Worm (Caenorhabditis elegans) whole organism, L4 larva: ENCODE measurements around the gene gly-13.

Experiments used
- D1046.2 ChIP-seq: fragments of 200-800 bp; sonication (Bioruptor generic); IDR thresholded peaks from 2 replicates; pipeline ENCODE4 v1.3.6; 2022; ENCODE audit warnings: missing genetic modification characterization, missing compliant biosample characterization
- F10B5.3 ChIP-seq: sonication (generic microtip); optimal IDR thresholded peaks from 2 replicates; lab custom pipeline; 2016; ENCODE audit warnings: mild to moderate bottlenecking, missing genetic modification characterization, missing compliant biosample characterization
- F37D6.2 ChIP-seq: sonication (generic microtip); optimal IDR thresholded peaks from 2 replicates; lab custom pipeline; 2016; ENCODE audit warnings: mild to moderate bottlenecking, missing genetic modification characterization, missing compliant biosample characterization
- Y48G9A.11 ChIP-seq: fragments of 200-800 bp; sonication (Bioruptor generic); IDR thresholded peaks from 2 replicates; pipeline ENCODE4 v1.3.6; 2022; ENCODE audit warnings: missing genetic modification reagents, missing genetic modification characterization, missing compliant biosample characterization
- Y5F2A.4 ChIP-seq: fragments of 200-800 bp; sonication (Bioruptor generic); optimal IDR thresholded peaks from 2 replicates; lab custom pipeline; 2018; ENCODE audit warnings: mild to moderate bottlenecking, missing genetic modification characterization, missing compliant biosample characterization
- Y75B8A.6 ChIP-seq: fragments of 200-800 bp; sonication (Bioruptor generic); IDR thresholded peaks from 2 replicates; pipeline ENCODE4 v1.3.6; 2022; ENCODE audit warnings: missing genetic modification reagents, missing genetic modification characterization, missing compliant biosample characterization
- ZK546.5 ChIP-seq, 2 experiments: sonication (generic microtip); optimal IDR thresholded peaks; 2 replicates each; lab custom pipeline; 2017; ENCODE audit warnings: missing biosample characterization in 2 of 2, missing genetic modification characterization in 2 of 2
- aha-1 ChIP-seq: fragments of 150-350 bp; peaks from one replicate; lab custom pipeline; 2014; ENCODE audit warnings: missing biosample characterization, missing genetic modification characterization
- ceh-20 ChIP-seq: fragments of 200-800 bp; sonication (Bioruptor generic); IDR thresholded peaks from 2 replicates; pipeline ENCODE4 v1.3.6; 2022; ENCODE audit warnings: missing genetic modification reagents, missing genetic modification characterization, missing compliant biosample characterization
- ceh-32 ChIP-seq: sonication (generic microtip); optimal IDR thresholded peaks from 2 replicates; lab custom pipeline; 2016; ENCODE audit warnings: mild to moderate bottlenecking, missing genetic modification characterization, missing compliant biosample characterization; ENCODE audit not compliant: poor library complexity
- ceh-62 ChIP-seq: sonication (generic microtip); optimal IDR thresholded peaks from 2 replicates; lab custom pipeline; 2017; ENCODE audit warnings: missing biosample characterization, missing genetic modification characterization
- daf-8 ChIP-seq: fragments of 200-800 bp; sonication (Bioruptor generic); IDR thresholded peaks from 2 replicates; pipeline ENCODE4 v1.3.6; 2022; ENCODE audit warnings: missing genetic modification characterization, missing compliant biosample characterization
- duxl-1 ChIP-seq: sonication (generic microtip); optimal IDR thresholded peaks from 2 replicates; lab custom pipeline; 2016; ENCODE audit warnings: mild to moderate bottlenecking, missing genetic modification characterization, moderate library complexity, missing compliant biosample characterization; ENCODE audit not compliant: poor library complexity
- dve-1 ChIP-seq: sonication (generic microtip); optimal IDR thresholded peaks from 2 replicates; lab custom pipeline; 2017; ENCODE audit warnings: antibody characterized with exemption, mild to moderate bottlenecking, missing genetic modification characterization, missing compliant biosample characterization; ENCODE audit not compliant: insufficient read depth
- egl-43 ChIP-seq: fragments of 200-800 bp; sonication (Bioruptor generic); IDR thresholded peaks from 2 replicates; pipeline ENCODE4 v1.3.6; 2022; ENCODE audit warnings: missing genetic modification reagents, missing genetic modification characterization, missing compliant biosample characterization
- fos-1 ChIP-seq: fragments of 150-350 bp; optimal IDR thresholded peaks from 2 replicates; lab custom pipeline; 2014; ENCODE audit warnings: missing biosample characterization, missing genetic modification characterization
- hif-1 ChIP-seq, 2 experiments: sonication (generic microtip); optimal IDR thresholded peaks; 2 replicates each; lab custom pipeline; 2016 to 2017; ENCODE audit warnings: missing compliant biosample characterization in 2 of 2, missing genetic modification characterization in 2 of 2, missing genetic modification reagents in 2 of 2, missing genotype in 2 of 2, mild to moderate bottlenecking in 1 of 2
- hlh-11 ChIP-seq: fragments of 200-800 bp; sonication (Bioruptor generic); optimal IDR thresholded peaks from 2 replicates; lab custom pipeline; 2018; ENCODE audit warnings: mild to moderate bottlenecking, missing genetic modification characterization, missing compliant biosample characterization
- hlh-30 ChIP-seq: sonication (generic microtip); optimal IDR thresholded peaks from 2 replicates; lab custom pipeline; 2017; ENCODE audit warnings: antibody characterized with exemption, mild to moderate bottlenecking, missing genetic modification characterization, missing compliant biosample characterization; ENCODE audit not compliant: insufficient read depth
- hmg-1.1 ChIP-seq: fragments of 200-800 bp; sonication (Bioruptor generic); IDR thresholded peaks from 2 replicates; pipeline ENCODE4 v1.3.6; 2022; ENCODE audit warnings: missing genetic modification reagents, missing genetic modification characterization, missing compliant biosample characterization
- jun-1 ChIP-seq: fragments of 150-350 bp; optimal IDR thresholded peaks from 2 replicates; lab custom pipeline; 2014; ENCODE audit warnings: missing biosample characterization, missing genetic modification reagents, missing genetic modification characterization
- lim-7 ChIP-seq: fragments of 200-800 bp; sonication (Bioruptor generic); IDR thresholded peaks from 2 replicates; pipeline ENCODE4 v1.3.6; 2022; ENCODE audit warnings: missing genetic modification characterization, missing compliant biosample characterization
- lin-39 ChIP-seq: fragments of 150-350 bp; optimal IDR thresholded peaks from 2 replicates; lab custom pipeline; 2014; ENCODE audit warnings: missing biosample characterization, missing genetic modification reagents, missing genetic modification characterization
- lir-3 ChIP-seq: sonication (generic microtip); optimal IDR thresholded peaks from 2 replicates; lab custom pipeline; 2016; ENCODE audit warnings: mild to moderate bottlenecking, missing genetic modification characterization, missing compliant biosample characterization
- madf-5 ChIP-seq, 2 experiments: fragments of 200-800 bp; sonication (Bioruptor generic); IDR thresholded peaks; 2 replicates each; pipeline ENCODE4 v1.3.6; 2022; ENCODE audit warnings: missing compliant biosample characterization in 2 of 2, missing genetic modification characterization in 2 of 2
- mxl-3 ChIP-seq: fragments of 200-800 bp; sonication (Bioruptor generic); optimal IDR thresholded peaks from 2 replicates; lab custom pipeline; 2018; ENCODE audit warnings: mild to moderate bottlenecking, missing genetic modification characterization, missing compliant biosample characterization
- nhr-10 ChIP-seq: fragments of 150-350 bp; optimal IDR thresholded peaks from 2 replicates; lab custom pipeline; 2014; ENCODE audit warnings: missing biosample characterization, missing genetic modification characterization
- nhr-11 ChIP-seq: fragments of 150-350 bp; optimal IDR thresholded peaks from 2 replicates; lab custom pipeline; 2014; ENCODE audit warnings: missing biosample characterization, missing genetic modification characterization
- nhr-237 ChIP-seq: sonication (generic microtip); optimal IDR thresholded peaks from 2 replicates; lab custom pipeline; 2017; ENCODE audit warnings: missing biosample characterization, missing genetic modification characterization
- nhr-42 ChIP-seq: fragments of 200-800 bp; sonication (Bioruptor generic); IDR thresholded peaks from 2 replicates; pipeline ENCODE4 v1.3.6; 2022; ENCODE audit warnings: missing genetic modification characterization, missing compliant biosample characterization
- nhr-48 ChIP-seq: sonication (generic microtip); optimal IDR thresholded peaks from 2 replicates; lab custom pipeline; 2016; ENCODE audit warnings: mild to moderate bottlenecking, missing genetic modification characterization, missing compliant biosample characterization
- nhr-76 ChIP-seq: fragments of 150-350 bp; optimal IDR thresholded peaks from 2 replicates; lab custom pipeline; 2014; ENCODE audit warnings: missing biosample characterization, missing genetic modification characterization
- nhr-77 ChIP-seq: fragments of 150-350 bp; optimal IDR thresholded peaks from 2 replicates; lab custom pipeline; 2014; ENCODE audit warnings: missing biosample characterization, missing genetic modification characterization
- pqm-1 ChIP-seq: sonication (generic microtip); optimal IDR thresholded peaks from 2 replicates; lab custom pipeline; 2017; ENCODE audit warnings: missing biosample characterization, missing genetic modification characterization
- skn-1 ChIP-seq: fragments of 150-350 bp; optimal IDR thresholded peaks from 2 replicates; lab custom pipeline; 2014; ENCODE audit warnings: missing biosample characterization, missing genetic modification characterization
- snpc-1.2 ChIP-seq: fragments of 200-800 bp; sonication (Bioruptor generic); IDR thresholded peaks from 2 replicates; pipeline ENCODE4 v1.3.6; 2022; ENCODE audit warnings: missing genetic modification reagents, missing genetic modification characterization, missing compliant biosample characterization
- spr-1 ChIP-seq: sonication (generic microtip); optimal IDR thresholded peaks from 2 replicates; lab custom pipeline; 2016; ENCODE audit warnings: mild to moderate bottlenecking, missing genetic modification characterization, missing compliant biosample characterization
- spr-3 ChIP-seq: fragments of 200-800 bp; sonication (Bioruptor generic); optimal IDR thresholded peaks from 2 replicates; lab custom pipeline; 2018; ENCODE audit warnings: mild to moderate bottlenecking, missing genetic modification characterization, missing compliant biosample characterization
- tra-1 ChIP-seq: fragments of 200-800 bp; sonication (Bioruptor generic); IDR thresholded peaks from 2 replicates; pipeline ENCODE4 v1.3.6; 2022; ENCODE audit warnings: missing genetic modification reagents, missing genetic modification characterization, missing compliant biosample characterization
- unc-62 ChIP-seq, 3 experiments: fragments of 150-350 bp in 1 of 3; sonication (generic microtip); optimal IDR thresholded peaks in 2 of 3; peaks in 1 of 3; 1 replicate in 1 of 3; 2 replicates in 2 of 3; lab custom pipeline; 2014 to 2017; ENCODE audit warnings: missing biosample characterization in 3 of 3, missing genetic modification characterization in 3 of 3, missing genetic modification reagents in 3 of 3, missing genotype in 1 of 3
- vab-7 ChIP-seq: fragments of 200-800 bp; sonication (Bioruptor generic); IDR thresholded peaks from 2 replicates; pipeline ENCODE4 v1.3.6; 2022; ENCODE audit warnings: missing genetic modification reagents, missing genetic modification characterization, missing compliant biosample characterization
- zag-1 ChIP-seq: fragments of 150-350 bp; optimal IDR thresholded peaks from 2 replicates; lab custom pipeline; 2014; ENCODE audit warnings: missing biosample characterization, missing genetic modification characterization
- zip-2 ChIP-seq: fragments of 150-350 bp; optimal IDR thresholded peaks from 2 replicates; lab custom pipeline; 2014; ENCODE audit warnings: missing biosample characterization, missing genetic modification characterization

Gene gly-13

DNA sequence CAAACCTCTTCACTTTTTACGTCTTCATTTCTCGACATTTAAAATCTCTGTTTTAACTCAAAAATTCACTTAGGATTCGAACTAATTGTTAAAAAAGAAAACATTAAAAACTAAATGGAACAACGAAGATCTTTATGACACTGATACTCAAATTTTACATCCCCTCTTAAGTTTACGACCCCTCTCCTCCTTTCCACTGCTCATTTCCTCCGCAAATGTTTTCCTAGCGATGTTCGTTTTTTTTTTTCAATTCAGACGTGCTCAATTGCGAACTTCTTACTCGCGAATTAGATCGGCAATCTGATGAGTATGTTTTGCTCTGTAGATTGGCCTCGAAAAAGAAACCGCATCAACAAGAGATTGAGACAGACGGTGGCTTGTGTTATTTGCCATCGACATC is 6.3 kb upstream of the gly-13 start:
- peak in 1 of 2 experiments; percentile 95 for TF ChIP-seq unc-62 (GFP tag; optimal IDR thresholded peaks at IDR 0.05 in 1 of 2; lab: Kevin White, UChicago)
- TF ChIP-seq unc-62 (tag; optimal IDR thresholded peaks at IDR 0.05; lab: Kevin White, UChicago) = no peak
- no peak for TF ChIP-seq nhr-10

- peak; percentile 33 for TF ChIP-seq hlh-30 (tag; lab: Kevin White, UChicago)
- peak in 1 of 2 experiments; percentile 60 for TF ChIP-seq unc-62 (GFP tag; optimal IDR thresholded peaks at IDR 0.05 in 1 of 2; lab: Kevin White, UChicago)
- TF ChIP-seq unc-62 (tag; optimal IDR thresholded peaks at IDR 0.05; lab: Kevin White, UChicago) = no peak
- peak; percentile 28 for TF ChIP-seq hlh-11
- peak; percentile 49 for TF ChIP-seq aha-1 (tag; lab: Kevin White, UChicago)
- TF ChIP-seq lir-3 (tag; lab: Kevin White, UChicago) = no peak
- TF ChIP-seq, all 104 proteins: peak for 4
Observed at ce11 chrX:9300379-9300778, 4.0 kb upstream of the gly-13 start.

ce11 chrX:9298846-9299245 is 2.4 kb upstream of the gly-13 start, which contains the start of gene B0416.2:
Gene B0416.2, plus strand, starts transcription at chrX:9299146.
- TF ChIP-seq hif-1 (tag; optimal IDR thresholded peaks at IDR 0.05; lab: Kevin White, UChicago) = no peak
- no peak for TF ChIP-seq F10B5.3 (tag; lab: Kevin White, UChicago)
- TF ChIP-seq nhr-11 (tag; lab: Kevin White, UChicago) = no peak
- no peak for TF ChIP-seq nhr-48 (tag; lab: Kevin White, UChicago)
- TF ChIP-seq, all 104 proteins: peak for 0

ce11 chrX:9297834-9298233 is 1.4 kb upstream of the gly-13 start, which contains the start of gene B0416.7:
Gene B0416.7, minus strand, starts transcription at chrX:9297934.
- TF ChIP-seq hlh-30 (tag; lab: Kevin White, UChicago) = peak; percentile 13
- no peak for TF ChIP-seq nhr-76 (tag; lab: Kevin White, UChicago)
- no peak for TF ChIP-seq skn-1 (tag; lab: Kevin White, UChicago)
- no peak for TF ChIP-seq hmg-1.1 (GFP tag; lab: Robert Waterston, UW)
- TF ChIP-seq Y75B8A.6 (GFP tag; lab: Robert Waterston, UW) = no peak
- TF ChIP-seq nhr-237 = no peak
- TF ChIP-seq, all 104 proteins: peak for 1

ce11 chrX:9295471-9295870 is 951 bp downstream of the gly-13 start:
- no peak for TF ChIP-seq snpc-1.2
- no peak for TF ChIP-seq ceh-62
- TF ChIP-seq pqm-1 = peak; percentile 36
- TF ChIP-seq tra-1 (GFP tag; lab: Robert Waterston, UW) = no peak
- TF ChIP-seq nhr-237 = no peak
- no peak for TF ChIP-seq ceh-20
- no peak for TF ChIP-seq hmg-1.1 (GFP tag; lab: Robert Waterston, UW)
- TF ChIP-seq nhr-42 (GFP tag; lab: Robert Waterston, UW) = no peak
- TF ChIP-seq lin-39 (tag; lab: Kevin White, UChicago) = no peak
- no peak for TF ChIP-seq fos-1
- peak; percentile 38 for TF ChIP-seq dve-1 (tag; lab: Kevin White, UChicago)
- TF ChIP-seq F37D6.2 (tag; lab: Kevin White, UChicago) = no peak
- no peak for TF ChIP-seq duxl-1 (tag; lab: Kevin White, UChicago)
- TF ChIP-seq nhr-77 (tag; lab: Kevin White, UChicago) = no peak
- TF ChIP-seq madf-5 (GFP tag; IDR thresholded peaks at IDR 0.05; lab: Robert Waterston, UW) = no peak
- TF ChIP-seq mxl-3 (GFP tag; lab: Kevin White, UChicago) = peak; percentile 37
- TF ChIP-seq zag-1 = no peak
- no peak for TF ChIP-seq daf-8 (GFP tag; lab: Robert Waterston, UW)
- no peak for TF ChIP-seq ceh-32 (tag; lab: Kevin White, UChicago)
- TF ChIP-seq lir-3 (tag; lab: Kevin White, UChicago) = no peak
- no peak for TF ChIP-seq spr-3
- no peak for TF ChIP-seq vab-7 (GFP tag; lab: Robert Waterston, UW)
- no peak for TF ChIP-seq Y5F2A.4 (GFP tag; lab: Kevin White, UChicago)
- no peak for TF ChIP-seq lim-7 (GFP tag; lab: Robert Waterston, UW)
- TF ChIP-seq spr-1 = no peak
- TF ChIP-seq Y48G9A.11 = no peak
- TF ChIP-seq nhr-11 (tag; lab: Kevin White, UChicago) = no peak
- no peak for TF ChIP-seq ZK546.5 (tag; optimal IDR thresholded peaks at IDR 0.05; lab: Kevin White, UChicago)
- no peak for TF ChIP-seq D1046.2 (GFP tag; lab: Robert Waterston, UW)
- TF ChIP-seq jun-1 (tag; lab: Kevin White, UChicago) = no peak
- no peak for TF ChIP-seq egl-43 (GFP tag; lab: Robert Waterston, UW)
- no peak for TF ChIP-seq zip-2 (tag; lab: Kevin White, UChicago)
- no peak for TF ChIP-seq nhr-48 (tag; lab: Kevin White, UChicago)
